Worm (Caenorhabditis elegans) whole organism, early embryonic: ENCODE data around the gene T25B2.1.
A peak's percentile ranks its signal among the peaks of the same experiment; 100 is the strongest.

ENCODE experiments used
- B0310.2 ChIP-seq: sonication (generic microtip); optimal IDR thresholded peaks from 2 replicates; lab custom pipeline; 2016; ENCODE audit warnings: mild to moderate bottlenecking, missing genetic modification characterization, missing compliant biosample characterization
- F13C5.2 ChIP-seq: sonication (generic microtip); optimal IDR thresholded peaks from 2 replicates; lab custom pipeline; 2017; ENCODE audit warnings: mild to moderate bottlenecking, missing genetic modification characterization, inconsistent platforms, missing compliant biosample characterization
- aly-1 ChIP-seq: sonication (generic microtip); optimal IDR thresholded peaks from 2 replicates; lab custom pipeline; 2016; ENCODE audit warnings: missing genetic modification characterization, missing compliant biosample characterization
- ama-1 ChIP-seq: fragments of 150-350 bp; optimal IDR thresholded peaks from 2 replicates; lab custom pipeline; 2014
- ceh-13 ChIP-seq: fragments of 200-800 bp; sonication (Bioruptor generic); optimal IDR thresholded peaks from 2 replicates; lab custom pipeline; 2018; ENCODE audit warnings: mild to moderate bottlenecking, missing genetic modification characterization, missing compliant biosample characterization
- ceh-36 ChIP-seq: sonication (generic microtip); optimal IDR thresholded peaks from 2 replicates; lab custom pipeline; 2016; ENCODE audit warnings: missing genetic modification characterization, inconsistent platforms, missing compliant biosample characterization
- ets-7 ChIP-seq: sonication (generic microtip); optimal IDR thresholded peaks from 2 replicates; lab custom pipeline; 2016; ENCODE audit warnings: missing genotype, missing genetic modification characterization, missing compliant biosample characterization
- flt-1 ChIP-seq: fragments of 200-800 bp; sonication (Bioruptor generic); IDR thresholded peaks from 2 replicates; pipeline ENCODE4 v1.3.6; 2022; ENCODE audit warnings: missing genetic modification characterization, missing compliant biosample characterization
- hmbx-1 ChIP-seq: sonication (generic microtip); optimal IDR thresholded peaks from 2 replicates; lab custom pipeline; 2016; ENCODE audit warnings: mild to moderate bottlenecking, missing genetic modification characterization, missing compliant biosample characterization
- hmg-4 ChIP-seq: fragments of 200-800 bp; sonication (Bioruptor generic); optimal IDR thresholded peaks from 2 replicates; lab custom pipeline; 2018; ENCODE audit warnings: mild to moderate bottlenecking, missing genetic modification characterization, missing compliant biosample characterization
- hnd-1 ChIP-seq: sonication (generic microtip); optimal IDR thresholded peaks from 2 replicates; lab custom pipeline; 2016; ENCODE audit warnings: missing genetic modification characterization, missing compliant biosample characterization
- pes-1 ChIP-seq: fragments of 200-800 bp; sonication (Bioruptor generic); IDR thresholded peaks from 2 replicates; pipeline ENCODE4 v1.3.6; 2022; ENCODE audit warnings: missing genetic modification reagents, missing genetic modification characterization, missing compliant biosample characterization
- scrt-1 ChIP-seq: fragments of 200-800 bp; sonication (Bioruptor generic); IDR thresholded peaks from 2 replicates; pipeline ENCODE4 v1.3.6; 2022; ENCODE audit warnings: missing genetic modification characterization, missing compliant biosample characterization
- sea-1 ChIP-seq: fragments of 200-800 bp; sonication (Bioruptor generic); conservative IDR thresholded peaks from 2 replicates; pipeline ENCODE4 v1.3.6; 2022; ENCODE audit warnings: missing genetic modification characterization, missing compliant biosample characterization
- tbx-11 ChIP-seq: fragments of 200-800 bp; sonication (Bioruptor generic); IDR thresholded peaks from 2 replicates; pipeline ENCODE4 v1.3.6; 2022; ENCODE audit warnings: missing genetic modification characterization, missing compliant biosample characterization
- tbx-37 ChIP-seq: fragments of 200-800 bp; sonication (Bioruptor generic); conservative IDR thresholded peaks from 2 replicates; pipeline ENCODE4 v1.3.6; 2022; ENCODE audit warnings: missing genetic modification reagents, missing genetic modification characterization, missing compliant biosample characterization
- tra-4 ChIP-seq: sonication (generic microtip); optimal IDR thresholded peaks from 2 replicates; lab custom pipeline; 2017; ENCODE audit warnings: missing genetic modification characterization, missing compliant biosample characterization

Gene T25B2.1

DNA sequence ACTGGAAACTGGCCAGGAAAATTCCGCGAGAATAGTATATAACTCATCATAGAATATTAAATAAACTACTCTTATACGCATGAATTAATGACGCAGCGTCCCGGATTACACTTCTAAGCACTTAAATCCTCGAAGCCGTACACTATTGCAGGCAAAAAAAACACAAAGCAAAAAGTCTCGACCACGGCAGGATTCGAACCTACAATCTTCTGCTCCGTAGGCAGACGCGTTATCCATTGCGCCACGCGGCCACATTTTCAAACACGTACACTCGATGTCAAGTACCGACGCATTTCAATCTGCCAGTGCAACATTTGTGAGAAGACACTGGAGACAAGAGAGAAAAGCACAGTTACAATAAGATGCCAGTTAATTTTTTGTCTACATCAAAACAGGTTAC lies 46.1 kb downstream of the T25B2.1 start:
- peak; percentile 44 for TF ChIP-seq ets-7
- TF ChIP-seq pes-1 (GFP tag; lab: Robert Waterston, UW) = peak; percentile 81
- peak; percentile 13 for TF ChIP-seq ceh-13 (GFP tag; lab: Kevin White, UChicago)
- 0 out of 2 replicates have a peak, but pooled peaks have one; percentile 63 for TF ChIP-seq scrt-1 (GFP tag; lab: Robert Waterston, UW)
- TF ChIP-seq hnd-1 (tag; lab: Kevin White, UChicago) = peak; percentile 38
- peak; percentile 55 for TF ChIP-seq hmg-4 (GFP tag; lab: Kevin White, UChicago)
- TF ChIP-seq ama-1 = no peak
- peak; percentile 50 for TF ChIP-seq ceh-36
- peak; percentile 70 for TF ChIP-seq tbx-37 (GFP tag; lab: Robert Waterston, UW)
- peak; percentile 58 for TF ChIP-seq flt-1 (GFP tag; lab: Robert Waterston, UW)
- no peak for TF ChIP-seq hmbx-1 (tag; lab: Kevin White, UChicago)
- TF ChIP-seq tra-4 (tag; lab: Kevin White, UChicago) = no peak
- TF ChIP-seq tbx-11 = peak; percentile 53; the same call in 1 of the 2 replicates
- TF ChIP-seq sea-1 (GFP tag; lab: Robert Waterston, UW) = 0 out of 2 replicates have a peak, but pooled peaks have one; percentile 42
- peak; percentile 62 for TF ChIP-seq F13C5.2
- peak; percentile 55 for TF ChIP-seq aly-1 (tag; lab: Kevin White, UChicago)
- TF ChIP-seq B0310.2 (tag; lab: Kevin White, UChicago) = no peak

DNA sequence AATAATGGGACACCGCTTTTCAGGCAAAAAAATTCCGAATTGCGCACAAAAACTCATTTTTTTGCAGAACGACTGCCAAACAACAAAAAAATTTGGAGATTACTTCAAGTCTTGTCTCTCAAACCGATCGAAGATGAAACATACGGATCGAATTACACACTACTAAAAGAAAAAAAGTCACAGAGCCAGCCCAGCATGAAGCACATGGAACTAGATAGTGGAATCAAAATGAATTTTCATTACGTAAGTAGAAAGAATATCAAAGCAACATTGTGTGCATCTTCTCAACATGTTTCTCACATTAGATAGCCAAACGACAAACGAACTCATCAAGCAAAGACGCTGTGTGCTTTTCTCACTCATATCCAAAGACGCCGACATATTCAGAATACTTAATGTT lies 47.3 kb downstream of the T25B2.1 start:
- TF ChIP-seq ceh-36 (no peak), ama-1 (no peak), tbx-37 (GFP tag; lab: Robert Waterston, UW) (no peak), pes-1 (GFP tag; lab: Robert Waterston, UW) (no peak), flt-1 (GFP tag; lab: Robert Waterston, UW) (no peak)

DNA sequence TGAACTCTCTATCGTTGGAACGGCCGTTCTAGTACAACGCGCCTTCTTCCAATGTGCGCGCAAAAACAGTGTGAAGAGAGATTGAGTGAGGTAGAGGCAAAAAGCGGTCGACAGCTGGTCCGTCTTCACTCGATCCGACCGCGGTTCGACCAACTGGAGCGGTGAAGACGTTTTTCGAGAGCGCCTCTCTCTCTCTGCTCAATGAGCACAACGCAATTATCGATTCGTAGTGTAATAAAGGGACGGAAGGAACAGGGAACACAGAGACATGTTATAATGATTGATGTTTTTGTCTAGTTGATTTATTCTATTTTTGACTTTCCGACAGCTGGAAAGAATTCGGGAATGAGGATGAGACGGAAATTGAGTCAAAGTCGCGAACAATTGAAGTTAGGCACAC lies 51.1 kb downstream of the T25B2.1 start:
- TF ChIP-seq flt-1 (GFP tag; lab: Robert Waterston, UW) (no peak), ets-7 (no peak), hmg-4 (GFP tag; lab: Kevin White, UChicago) (peak; percentile 15)
